Fruit fly (Drosophila melanogaster) Kc167 (cell line): ENCODE results near the gene CG14868.

Experiments
- Myc ChIP-seq: fragments of >200 bp; optimal IDR thresholded peaks from 2 replicates; lab custom pipeline; 2017; ENCODE audit warnings: missing external identifiers
- Sin3A ChIP-seq: fragments of >200 bp; optimal IDR thresholded peaks from 2 replicates; lab custom pipeline; 2018; ENCODE audit warnings: missing external identifiers
- h ChIP-seq: fragments of >200 bp; optimal IDR thresholded peaks from 3 replicates; lab custom pipeline; 2018; ENCODE audit warnings: missing external identifiers
- insv ChIP-seq: fragments of >200 bp; optimal IDR thresholded peaks from 3 replicates; lab custom pipeline; 2018; ENCODE audit warnings: missing external identifiers
- psq ChIP-seq: fragments of >200 bp; optimal IDR thresholded peaks from 2 replicates; lab custom pipeline; 2017; ENCODE audit warnings: missing external identifiers
- ttk ChIP-seq: sonication (Bioruptor generic); optimal IDR thresholded peaks from 2 replicates; lab custom pipeline; 2017; ENCODE audit warnings: missing external identifiers

Gene CG14868

DNA sequence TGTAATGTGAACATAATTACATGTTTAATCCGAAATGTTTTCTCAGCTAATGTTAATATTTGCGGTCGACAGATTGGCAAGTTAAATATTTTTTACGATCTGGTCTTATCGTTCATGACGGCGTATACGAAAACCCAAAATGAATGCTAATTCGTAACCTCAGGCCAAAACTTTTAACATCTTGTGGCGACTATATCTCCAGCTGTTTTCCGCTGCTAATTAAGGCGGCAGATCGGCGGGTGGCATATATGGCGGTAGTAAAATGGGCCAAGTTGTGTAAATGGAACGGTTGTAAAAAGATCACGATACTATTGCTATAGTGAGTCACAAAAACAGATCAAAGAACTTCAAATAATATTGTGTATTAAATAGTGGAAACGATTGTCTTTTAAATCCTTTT, 36.6 kb upstream of the CG14868 start:
- TF ChIP-seq ttk (lab: Kevin White, UChicago) (no peak), Myc (no peak), Sin3A (lab: Kevin White, UChicago) (no peak), h (lab: Kevin White, UChicago) (no peak), insv (lab: Kevin White, UChicago) (no peak), psq (lab: Kevin White, UChicago) (no peak)

DNA sequence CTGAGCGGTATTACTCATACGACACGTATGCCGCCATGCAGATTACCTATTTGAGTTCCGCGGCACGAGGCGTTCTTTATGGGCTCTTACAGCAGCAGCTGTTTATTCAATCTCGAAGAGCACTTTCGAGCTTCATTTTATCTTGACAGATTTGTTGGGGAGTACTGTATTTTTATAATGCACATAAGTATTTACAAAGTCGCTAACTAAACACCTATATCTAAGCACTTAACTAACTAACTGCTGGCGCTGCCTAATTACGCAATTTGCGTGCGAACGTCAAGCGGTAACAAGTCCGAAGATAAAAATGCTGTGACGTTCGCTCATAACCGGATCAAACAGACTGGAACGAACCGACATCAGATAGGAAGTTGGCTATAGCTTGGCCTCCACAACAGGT, 32.9 kb upstream of the CG14868 start:
- no peak for TF ChIP-seq ttk (lab: Kevin White, UChicago)
- no peak for TF ChIP-seq Sin3A (lab: Kevin White, UChicago)
- TF ChIP-seq Myc: no peak
- no peak for TF ChIP-seq h (lab: Kevin White, UChicago)
- TF ChIP-seq insv (lab: Kevin White, UChicago): no peak
- no peak for TF ChIP-seq psq (lab: Kevin White, UChicago)

DNA sequence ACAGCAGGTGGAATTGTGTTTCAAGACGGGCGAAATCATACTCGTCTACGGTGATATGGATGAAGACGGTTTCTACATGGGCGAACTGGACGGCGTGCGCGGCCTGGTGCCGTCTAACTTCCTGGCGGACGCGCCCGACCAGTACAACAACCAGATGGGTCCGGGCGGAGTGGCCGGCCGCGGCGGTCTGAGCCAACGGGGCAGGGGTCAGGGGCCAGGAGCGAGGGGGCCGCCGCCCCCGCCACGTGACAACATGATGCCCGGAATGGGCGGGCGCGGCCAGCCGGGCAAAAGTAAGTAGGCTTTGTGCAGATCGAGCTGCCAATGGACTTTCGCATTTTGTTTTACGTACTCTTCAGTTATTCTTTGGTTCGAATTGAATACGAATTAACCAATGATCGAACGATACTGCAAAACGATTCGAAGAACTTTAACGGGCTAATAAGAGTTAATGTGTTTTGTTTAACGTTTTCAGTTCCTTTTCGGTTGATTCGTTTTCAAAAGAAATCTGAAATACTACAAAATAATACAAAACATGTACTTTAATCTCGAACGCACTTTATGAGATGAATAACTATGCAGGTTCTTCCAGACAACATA, 23.6 kb upstream of the CG14868 start:
- TF ChIP-seq Sin3A (lab: Kevin White, UChicago): no peak
- TF ChIP-seq ttk (lab: Kevin White, UChicago): no peak
- no peak for TF ChIP-seq insv (lab: Kevin White, UChicago)
- TF ChIP-seq Myc: no peak
- no peak for TF ChIP-seq psq (lab: Kevin White, UChicago)
- TF ChIP-seq h (lab: Kevin White, UChicago): no peak

DNA sequence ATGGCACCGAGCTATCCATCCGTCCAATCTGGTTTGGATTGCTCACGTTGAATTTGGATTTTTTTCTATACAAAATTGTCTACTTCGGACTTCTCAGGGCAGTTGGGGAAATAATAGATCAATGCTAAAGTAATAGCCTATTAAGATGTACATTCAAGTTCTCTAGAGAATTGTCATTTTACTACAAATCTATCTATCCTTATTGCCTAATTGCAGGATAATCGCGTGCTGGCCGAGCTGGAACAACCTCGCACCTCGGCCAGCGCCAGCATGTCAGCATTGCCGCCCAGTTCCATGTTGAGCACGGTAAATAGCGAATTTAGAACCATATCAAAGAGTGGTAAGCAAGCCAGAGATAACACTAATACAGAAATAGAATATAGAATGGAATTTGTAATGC, 13.1 kb upstream of the CG14868 start, which contains the start of gene h-cup:
Gene h-cup, minus strand, starts transcription at position 101 of the 400 bp plus-strand sequence.
- TF ChIP-seq insv (lab: Kevin White, UChicago) (no peak), Myc (no peak), psq (lab: Kevin White, UChicago) (no peak), ttk (lab: Kevin White, UChicago) (no peak), Sin3A (lab: Kevin White, UChicago) (no peak), h (lab: Kevin White, UChicago) (no peak)

DNA sequence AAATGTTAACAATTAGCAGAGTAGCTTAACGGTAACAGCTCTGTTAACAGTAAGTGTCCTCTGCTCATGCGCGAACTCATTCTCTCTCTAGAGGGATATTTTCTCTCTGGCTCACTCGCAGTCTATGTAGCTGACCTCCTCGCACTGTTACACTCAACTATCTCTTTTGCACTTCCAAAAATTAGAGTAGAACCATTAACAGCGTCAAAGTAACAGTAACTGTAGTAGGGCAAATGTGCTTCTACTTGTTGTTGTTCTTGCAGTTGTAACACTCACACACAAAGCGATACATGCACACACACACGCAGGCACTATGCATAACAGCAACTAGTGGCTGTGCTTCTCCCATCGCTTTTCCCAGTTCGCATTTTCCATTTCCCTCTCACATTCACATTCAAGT, 9.3 kb upstream of the CG14868 start:
- TF ChIP-seq h (lab: Kevin White, UChicago) (no peak), Myc (no peak), psq (lab: Kevin White, UChicago) (no peak), insv (lab: Kevin White, UChicago) (no peak), Sin3A (lab: Kevin White, UChicago) (no peak), ttk (lab: Kevin White, UChicago) (no peak)

DNA sequence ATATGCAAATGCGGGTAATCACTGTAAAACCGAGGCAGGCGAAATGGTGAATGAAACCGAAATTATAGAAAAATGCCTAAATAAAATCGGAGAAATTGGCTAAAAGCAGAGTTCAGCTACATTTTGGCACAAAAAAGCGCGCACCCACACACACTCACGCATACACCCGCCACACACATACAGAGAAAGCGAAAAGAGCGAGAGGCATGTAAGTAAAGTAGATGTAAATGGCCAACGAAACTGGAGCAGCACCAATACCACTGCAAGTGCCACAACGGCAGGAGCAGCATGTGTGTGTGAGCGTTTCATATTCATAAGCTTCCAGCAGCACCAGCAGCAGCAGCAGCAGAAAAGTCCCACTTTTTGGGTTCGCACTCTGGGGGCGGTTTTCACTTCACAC, 5.7 kb upstream of the CG14868 start:
- TF ChIP-seq insv (lab: Kevin White, UChicago): no peak
- no peak for TF ChIP-seq ttk (lab: Kevin White, UChicago)
- TF ChIP-seq Sin3A (lab: Kevin White, UChicago): no peak
- TF ChIP-seq h (lab: Kevin White, UChicago): no peak
- TF ChIP-seq psq (lab: Kevin White, UChicago): no peak
- TF ChIP-seq Myc: no peak

DNA sequence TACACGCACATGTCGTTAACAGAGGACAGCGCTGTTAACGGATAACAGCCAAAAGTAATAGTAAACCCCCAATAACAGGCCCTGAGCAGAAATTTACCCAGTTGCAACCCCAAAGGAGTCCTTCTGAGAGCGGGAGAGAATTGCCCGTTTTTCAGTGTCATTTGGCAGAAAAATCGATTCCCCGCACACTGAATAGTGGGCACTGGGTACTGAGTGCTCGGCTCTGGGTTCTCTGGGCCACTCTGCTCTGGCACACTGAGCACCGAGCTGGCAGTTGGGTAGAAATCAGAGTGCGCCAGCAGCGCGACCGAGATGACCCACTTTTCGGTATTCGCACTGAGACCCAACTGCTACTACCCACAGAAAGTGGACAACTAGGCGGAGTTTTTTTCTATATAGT, 4.7 kb upstream of the CG14868 start, which contains the start of gene Rbp:
Gene Rbp, plus strand, starts transcription at position 239 of the 400 bp plus-strand sequence.
- TF ChIP-seq ttk (lab: Kevin White, UChicago): no peak
- TF ChIP-seq Myc: no peak
- TF ChIP-seq insv (lab: Kevin White, UChicago): no peak
- no peak for TF ChIP-seq psq (lab: Kevin White, UChicago)
- no peak for TF ChIP-seq h (lab: Kevin White, UChicago)
- no peak for TF ChIP-seq Sin3A (lab: Kevin White, UChicago)

DNA sequence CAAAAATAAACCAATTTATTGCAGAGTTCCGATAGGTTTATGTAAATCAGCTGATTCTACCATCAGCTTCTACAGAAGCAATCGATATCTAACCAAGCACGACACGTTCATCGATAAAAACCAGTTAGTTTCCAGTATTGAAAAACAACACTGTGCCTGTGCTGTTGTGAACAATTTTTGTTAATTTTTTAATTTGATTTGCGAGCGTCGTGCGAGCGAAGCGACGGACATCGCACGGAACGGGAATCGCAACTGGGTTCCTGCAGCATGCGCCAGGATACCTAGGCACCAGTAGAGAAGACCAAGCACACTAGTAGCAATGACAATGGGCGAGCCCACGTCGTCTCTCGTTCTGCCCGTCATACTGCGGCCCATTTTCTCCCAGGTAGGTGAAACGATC, 2.1 kb upstream of the CG14868 start, which contains the start of the genes Ccm3 and CG6136:
Gene Ccm3, plus strand, starts transcription at position 125 of the 400 bp plus-strand sequence.
Gene CG6136, minus strand, starts transcription at position 380 of the 400 bp plus-strand sequence.
- no peak for TF ChIP-seq h (lab: Kevin White, UChicago)
- no peak for TF ChIP-seq psq (lab: Kevin White, UChicago)
- no peak for TF ChIP-seq ttk (lab: Kevin White, UChicago)
- TF ChIP-seq insv (lab: Kevin White, UChicago): no peak
- TF ChIP-seq Myc: no peak
- no peak for TF ChIP-seq Sin3A (lab: Kevin White, UChicago)

DNA sequence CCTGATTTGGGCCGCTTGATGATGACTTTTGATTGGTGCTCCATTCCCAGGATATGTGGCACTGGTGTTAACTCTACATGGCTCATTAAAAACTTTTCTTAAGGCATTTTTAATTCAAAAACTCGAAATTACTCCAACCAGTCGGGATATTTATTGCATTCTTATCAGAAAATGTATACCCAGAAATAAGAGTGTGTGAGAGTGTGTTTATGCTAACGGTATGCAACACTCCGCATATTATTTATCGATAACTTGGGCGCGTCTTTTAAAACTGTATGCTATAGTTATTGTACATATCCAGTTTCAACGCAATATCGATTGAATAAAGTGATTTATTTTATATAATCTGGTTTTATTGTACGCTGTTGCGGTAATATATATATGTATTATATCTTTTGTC, 2.3 kb downstream of the CG14868 start, which contains the start of gene CG34404:
Gene CG34404, minus strand, starts transcription at position 189 of the 400 bp plus-strand sequence.
- TF ChIP-seq insv (lab: Kevin White, UChicago) (no peak), Myc (no peak), Sin3A (lab: Kevin White, UChicago) (no peak), ttk (lab: Kevin White, UChicago) (no peak), psq (lab: Kevin White, UChicago) (no peak), h (lab: Kevin White, UChicago) (no peak)

DNA sequence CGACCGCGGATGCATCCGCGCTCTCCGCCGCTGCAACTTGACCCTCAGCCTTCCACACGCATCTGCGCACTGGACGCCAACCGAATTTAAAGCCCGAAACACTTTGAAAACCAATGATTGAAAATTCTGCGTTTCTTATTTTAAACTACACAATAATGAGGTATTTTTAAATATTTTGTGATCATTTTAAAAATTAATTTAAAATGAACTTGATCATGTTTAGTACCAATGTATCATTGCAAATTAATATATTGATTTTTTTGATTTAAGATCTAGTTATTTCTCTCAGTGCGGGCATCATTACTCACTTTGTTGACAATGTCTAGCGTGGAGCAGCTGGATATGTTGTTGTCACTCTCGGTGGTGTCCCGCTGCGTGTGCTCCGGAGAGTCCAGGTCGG, 2.9 kb downstream of the CG14868 start:
- no peak for TF ChIP-seq h (lab: Kevin White, UChicago)
- no peak for TF ChIP-seq Myc
- TF ChIP-seq psq (lab: Kevin White, UChicago): no peak
- no peak for TF ChIP-seq ttk (lab: Kevin White, UChicago)
- TF ChIP-seq Sin3A (lab: Kevin White, UChicago): no peak
- TF ChIP-seq insv (lab: Kevin White, UChicago): no peak

DNA sequence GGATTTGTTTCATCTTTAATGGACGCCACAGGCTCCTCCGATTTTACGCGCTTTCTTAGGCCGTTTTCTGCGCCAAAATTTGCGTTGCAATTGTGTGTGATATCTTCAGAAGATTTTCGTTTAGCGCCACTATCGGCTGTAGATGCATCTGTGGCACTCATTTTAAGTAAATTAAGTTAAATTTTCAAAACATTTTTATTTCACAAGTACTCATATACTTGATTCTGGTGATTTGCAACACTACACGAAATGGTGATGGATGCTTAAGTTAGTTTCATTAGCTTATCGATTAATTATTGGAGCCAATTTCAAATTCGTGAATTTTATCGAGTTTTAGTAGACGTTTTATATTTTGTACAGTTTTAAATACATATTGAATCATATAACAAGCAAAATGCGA, 6.1 kb downstream of the CG14868 start, which contains the start of gene CG6171:
Gene CG6171, minus strand, starts transcription at position 250 of the 400 bp plus-strand sequence.
- TF ChIP-seq insv (lab: Kevin White, UChicago) (no peak), h (lab: Kevin White, UChicago) (no peak), psq (lab: Kevin White, UChicago) (no peak), Myc (no peak), ttk (lab: Kevin White, UChicago) (no peak)

DNA sequence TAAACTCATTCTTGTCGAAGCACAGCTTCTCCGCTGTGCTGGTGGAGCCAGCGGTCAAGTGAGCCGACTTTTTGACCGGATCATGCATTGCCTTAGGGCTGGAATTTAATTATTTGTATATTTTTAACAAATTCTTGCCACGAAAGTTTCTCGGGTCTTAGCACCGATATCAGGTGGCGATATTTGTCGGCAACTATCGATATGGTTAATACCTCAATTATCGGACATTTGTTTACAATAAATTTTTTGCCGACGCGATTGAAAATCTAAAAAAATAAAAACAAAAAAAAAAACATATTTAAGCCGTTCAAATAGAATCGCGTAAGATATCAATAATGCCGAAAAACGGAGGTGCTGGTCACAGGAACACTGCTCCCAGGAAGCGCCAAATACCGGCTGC, 8.3 kb downstream of the CG14868 start, which contains the start of the genes Cog2 and Trax:
Gene Cog2, minus strand, starts transcription at position 168 of the 400 bp plus-strand sequence.
Gene Trax, plus strand, starts transcription at position 203 of the 400 bp plus-strand sequence.
- TF ChIP-seq insv (lab: Kevin White, UChicago) (no peak), Sin3A (lab: Kevin White, UChicago) (no peak), h (lab: Kevin White, UChicago) (no peak), Myc (no peak), psq (lab: Kevin White, UChicago) (no peak), ttk (lab: Kevin White, UChicago) (no peak)
